Worm (Caenorhabditis elegans): ENCODE results near the gene cutl-3.

- TF ChIP-seq hlh-30 (tag; optimal IDR thresholded peaks at IDR 0.05; ENCODE audit: insufficient read depth) (peak; percentile 92), fkh-10 (GFP tag; optimal IDR thresholded peaks at IDR 0.05) (no peak), dve-1 (tag; optimal IDR thresholded peaks at IDR 0.05) (no peak), ceh-24 (tag; optimal IDR thresholded peaks at IDR 0.05) (no peak), che-1 (tag; optimal IDR thresholded peaks at IDR 0.05) (no peak), K02D7.2 (tag; optimal IDR thresholded peaks at IDR 0.05) (no peak), npax-4 (tag; optimal IDR thresholded peaks at IDR 0.05) (no peak), ceh-48 (tag; optimal IDR thresholded peaks at IDR 0.05) (no peak), pqm-1 (tag; optimal IDR thresholded peaks at IDR 0.05) (peak; percentile 12), ceh-30 (tag; optimal IDR thresholded peaks at IDR 0.05) (no peak), unc-42 (tag; optimal IDR thresholded peaks at IDR 0.05) (no peak), elt-4 (tag; optimal IDR thresholded peaks at IDR 0.05) (no peak)
Observed at ce11 chrX:14946464-14947354, 52.3 kb downstream of the cutl-3 start.
